Fruit fly (Drosophila melanogaster) whole organism, embryonic: ENCODE measurements around the gene Pak.

Source experiments
- BtbVII ChIP-seq: fragments of 200-800 bp; sonication (Bioruptor generic); optimal IDR thresholded peaks from 3 replicates; lab custom pipeline; 2017; ENCODE audit warnings: missing biosample characterization, mild to moderate bottlenecking, missing genetic modification characterization
- CG10462 ChIP-seq: fragments of 200-800 bp; sonication (Bioruptor generic); optimal IDR thresholded peaks from 2 replicates; lab custom pipeline; 2016; ENCODE audit warnings: missing biosample characterization, missing genetic modification characterization
- CG10565 ChIP-seq: fragments of 200-800 bp; sonication (Bioruptor generic); optimal IDR thresholded peaks from 3 replicates; lab custom pipeline; 2016; ENCODE audit warnings: missing biosample characterization, mild to moderate bottlenecking, missing genetic modification characterization
- CG11560 ChIP-seq: fragments of 200-800 bp; sonication (Bioruptor generic); IDR thresholded peaks from 3 replicates; pipeline ENCODE4 v1.3.6; 2022; ENCODE audit warnings: missing biosample characterization, missing genetic modification characterization
- CG13296 ChIP-seq: fragments of 200-800 bp; sonication (Bioruptor generic); optimal IDR thresholded peaks from 3 replicates; lab custom pipeline; 2018; ENCODE audit warnings: missing biosample characterization, mild to moderate bottlenecking, missing genetic modification characterization
- CG13624 ChIP-seq: fragments of 200-800 bp; sonication (Bioruptor generic); optimal IDR thresholded peaks from 2 replicates; lab custom pipeline; 2016; ENCODE audit warnings: missing biosample characterization, missing genetic modification characterization
- CG1529 ChIP-seq: fragments of 200-800 bp; sonication (Bioruptor generic); optimal IDR thresholded peaks from 3 replicates; lab custom pipeline; 2018; ENCODE audit warnings: missing biosample characterization, missing genetic modification characterization
- CG16779 ChIP-seq: fragments of 200-800 bp; sonication (Bioruptor generic); IDR thresholded peaks from 2 replicates; pipeline ENCODE4 v1.3.6; 2022; ENCODE audit warnings: missing biosample characterization, missing genetic modification characterization
- CG16813 ChIP-seq: fragments of 200-800 bp; sonication (Bioruptor generic); IDR thresholded peaks from 3 replicates; pipeline ENCODE4 v1.3.6; 2022; ENCODE audit warnings: missing biosample characterization, missing genetic modification characterization; ENCODE audit not compliant: partially characterized antibody
- CG1832 ChIP-seq: fragments of 200-800 bp; sonication (Bioruptor generic); optimal IDR thresholded peaks from 2 replicates; lab custom pipeline; 2017; ENCODE audit warnings: missing biosample characterization, mild to moderate bottlenecking, missing genetic modification characterization, inconsistent platforms
- CG2129 ChIP-seq: fragments of 200-800 bp; sonication (Bioruptor generic); IDR thresholded peaks from 2 replicates; pipeline ENCODE4 v1.3.6; 2022; ENCODE audit warnings: missing biosample characterization, missing genetic modification characterization; ENCODE audit not compliant: partially characterized antibody
- CG2678 ChIP-seq: fragments of 200-800 bp; sonication (Bioruptor generic); optimal IDR thresholded peaks from 3 replicates; lab custom pipeline; 2019; ENCODE audit warnings: missing biosample characterization, mild to moderate bottlenecking, missing genetic modification characterization, moderate library complexity
- CG2875 ChIP-seq: fragments of 200-800 bp; sonication (Bioruptor generic); optimal IDR thresholded peaks from 2 replicates; lab custom pipeline; 2017; ENCODE audit warnings: missing biosample characterization, mild to moderate bottlenecking, missing genetic modification characterization, missing genetic modification reagents
- CG2889 ChIP-seq: fragments of 200-800 bp; sonication (Bioruptor generic); IDR thresholded peaks from 3 replicates; pipeline ENCODE4 v1.3.6; 2022; ENCODE audit warnings: missing biosample characterization, missing genetic modification characterization
- CG31441 ChIP-seq: fragments of 200-800 bp; sonication (Bioruptor generic); IDR thresholded peaks from 2 replicates; pipeline ENCODE4 v1.3.6; 2022; ENCODE audit warnings: missing biosample characterization, missing genetic modification characterization
- CG3281 ChIP-seq: fragments of 200-800 bp; sonication (Bioruptor generic); optimal IDR thresholded peaks from 3 replicates; lab custom pipeline; 2017; ENCODE audit warnings: missing biosample characterization, mild to moderate bottlenecking, missing genetic modification characterization
- CG3995 ChIP-seq: fragments of 200-800 bp; sonication (Bioruptor generic); optimal IDR thresholded peaks from 3 replicates; lab custom pipeline; 2016; ENCODE audit warnings: missing biosample characterization, missing genetic modification characterization
- CG4424 ChIP-seq: fragments of 200-800 bp; sonication (Bioruptor generic); optimal IDR thresholded peaks from 3 replicates; lab custom pipeline; 2016; ENCODE audit warnings: missing biosample characterization, missing genetic modification characterization
- CG4617 ChIP-seq: fragments of 200-800 bp; sonication (Bioruptor generic); optimal IDR thresholded peaks from 3 replicates; lab custom pipeline; 2016; ENCODE audit warnings: missing biosample characterization, missing genetic modification characterization, borderline replicate concordance
- CG6765 ChIP-seq: fragments of 200-800 bp; sonication (Bioruptor generic); optimal IDR thresholded peaks from 3 replicates; lab custom pipeline; 2017; ENCODE audit warnings: missing biosample characterization, mild to moderate bottlenecking, missing genetic modification characterization
- CG8765 ChIP-seq: fragments of 200-800 bp; sonication (Bioruptor generic); IDR thresholded peaks from 2 replicates; pipeline ENCODE4 v1.3.6; 2022; ENCODE audit warnings: missing biosample characterization, missing genetic modification characterization
- CTCF ChIP-seq: fragments of 200-800 bp; sonication (Bioruptor generic); optimal IDR thresholded peaks from 2 replicates; lab custom pipeline; 2017; ENCODE audit warnings: missing biosample characterization, mild to moderate bottlenecking, missing genetic modification characterization, moderate library complexity
- CkIIα-i1 ChIP-seq: fragments of 200-800 bp; sonication (Bioruptor generic); IDR thresholded peaks from 2 replicates; pipeline ENCODE4 v1.3.6; 2022; ENCODE audit warnings: missing biosample characterization, missing genetic modification characterization
- Dad ChIP-seq: fragments of 200-800 bp; sonication (Bioruptor generic); optimal IDR thresholded peaks from 3 replicates; lab custom pipeline; 2016; ENCODE audit warnings: missing biosample characterization, missing genetic modification characterization
- Dref ChIP-seq: fragments of 200-800 bp; sonication (Bioruptor generic); IDR thresholded peaks from 2 replicates; pipeline ENCODE4 v1.3.6; 2022; ENCODE audit warnings: missing biosample characterization, missing genetic modification characterization
- Fer1 ChIP-seq: fragments of 200-800 bp; sonication (Bioruptor generic); optimal IDR thresholded peaks from 2 replicates; lab custom pipeline; 2017; ENCODE audit warnings: missing biosample characterization, mild to moderate bottlenecking, missing genetic modification characterization
- Mrtf ChIP-seq: fragments of 200-800 bp; sonication (Bioruptor generic); IDR thresholded peaks from 3 replicates; pipeline ENCODE4 v1.3.6; 2022; ENCODE audit warnings: missing biosample characterization, missing genetic modification characterization
- Ptx1 ChIP-seq: fragments of 200-800 bp; sonication (Bioruptor generic); IDR thresholded peaks from 2 replicates; pipeline ENCODE4 v1.3.6; 2022; ENCODE audit warnings: missing biosample characterization, missing genetic modification characterization
- Side ChIP-seq: fragments of 200-800 bp; sonication (Bioruptor generic); optimal IDR thresholded peaks from 2 replicates; lab custom pipeline; 2016; ENCODE audit warnings: missing biosample characterization, missing genetic modification characterization
- Sin3A ChIP-seq: fragments of >200 bp; optimal IDR thresholded peaks from 2 replicates; lab custom pipeline; 2018
- Sox102F ChIP-seq: fragments of 200-800 bp; sonication (Bioruptor generic); optimal IDR thresholded peaks from 2 replicates; lab custom pipeline; 2018; ENCODE audit warnings: missing biosample characterization, mild to moderate bottlenecking, missing genetic modification characterization, moderate library complexity
- Sry-δ ChIP-seq: fragments of 200-800 bp; sonication (Bioruptor generic); optimal IDR thresholded peaks from 2 replicates; lab custom pipeline; 2016; ENCODE audit warnings: missing biosample characterization, missing genetic modification characterization
- Tbp ChIP-seq: fragments of >200 bp; optimal IDR thresholded peaks from 2 replicates; lab custom pipeline; 2018; ENCODE audit warnings: missing biosample characterization, missing genetic modification characterization
- Xrp1 ChIP-seq: fragments of 200-800 bp; sonication (Bioruptor generic); IDR thresholded peaks from 2 replicates; pipeline ENCODE4 v1.3.6; 2022; ENCODE audit warnings: missing biosample characterization, missing genetic modification characterization
- ac ChIP-seq: fragments of 200-800 bp; sonication (Bioruptor generic); optimal IDR thresholded peaks from 3 replicates; lab custom pipeline; 2017; ENCODE audit warnings: missing biosample characterization, mild to moderate bottlenecking, missing genetic modification characterization
- caup ChIP-seq: fragments of 200-800 bp; sonication (Bioruptor generic); optimal IDR thresholded peaks from 3 replicates; lab custom pipeline; 2017; ENCODE audit warnings: missing biosample characterization, mild to moderate bottlenecking, missing genetic modification characterization, moderate library complexity; ENCODE audit not compliant: severe bottlenecking
- chn ChIP-seq: fragments of 200-800 bp; sonication (Bioruptor generic); optimal IDR thresholded peaks from 2 replicates; lab custom pipeline; 2016; ENCODE audit warnings: missing biosample characterization, missing genetic modification characterization
- corto ChIP-seq: fragments of 200-800 bp; sonication (Bioruptor generic); optimal IDR thresholded peaks from 2 replicates; lab custom pipeline; 2016; ENCODE audit warnings: missing biosample characterization, mild to moderate bottlenecking, missing genetic modification characterization, moderate library complexity
- dati ChIP-seq: fragments of 200-800 bp; sonication (Bioruptor generic); IDR thresholded peaks from 2 replicates; pipeline ENCODE4 v1.3.6; 2022; ENCODE audit warnings: missing biosample characterization, missing genetic modification characterization
- grau ChIP-seq: fragments of 200-800 bp; optimal IDR thresholded peaks from 3 replicates; lab custom pipeline; 2019; ENCODE audit warnings: missing biosample characterization, mild to moderate bottlenecking, missing genetic modification characterization, moderate library complexity
- gro ChIP-seq: fragments of 200-800 bp; sonication (Bioruptor generic); optimal IDR thresholded peaks from 2 replicates; lab custom pipeline; 2016; ENCODE audit warnings: missing biosample characterization, missing genetic modification characterization
- hkb ChIP-seq, 2 experiments: fragments of 200-800 bp in 1 of 2; fragments of >200 bp in 1 of 2; sonication (Bioruptor generic) in 1 of 2; IDR thresholded peaks in 1 of 2; optimal IDR thresholded peaks in 1 of 2; 2 replicates each; pipeline versions ENCODE4 v1.3.6 to Lab custom; 2017 to 2022; ENCODE audit warnings: missing biosample characterization in 1 of 2, missing genetic modification characterization in 1 of 2
- kni ChIP-seq: fragments of 200-800 bp; sonication (Bioruptor generic); optimal IDR thresholded peaks from 3 replicates; lab custom pipeline; 2017; ENCODE audit warnings: mild to moderate bottlenecking, missing biosample characterization, missing genetic modification reagents, missing genetic modification characterization
- maf-S ChIP-seq: fragments of 200-800 bp; sonication (Bioruptor generic); optimal IDR thresholded peaks from 2 replicates; lab custom pipeline; 2016; ENCODE audit warnings: missing biosample characterization, missing genetic modification characterization
- odd ChIP-seq: fragments of 200-800 bp; sonication (Bioruptor generic); optimal IDR thresholded peaks from 2 replicates; lab custom pipeline; 2017; ENCODE audit warnings: missing biosample characterization, mild to moderate bottlenecking, missing genetic modification characterization
- pfk ChIP-seq: fragments of 200-800 bp; sonication (Bioruptor generic); optimal IDR thresholded peaks from 2 replicates; lab custom pipeline; 2018; ENCODE audit warnings: missing biosample characterization, mild to moderate bottlenecking, missing genetic modification characterization, moderate library complexity
- rib ChIP-seq: fragments of 200-800 bp; sonication (Bioruptor generic); IDR thresholded peaks from 2 replicates; pipeline ENCODE4 v1.3.6; 2022; ENCODE audit warnings: missing biosample characterization, missing genetic modification characterization
- salm ChIP-seq: fragments of 200-800 bp; sonication (Bioruptor generic); optimal IDR thresholded peaks from 2 replicates; lab custom pipeline; 2018; ENCODE audit warnings: missing biosample characterization, mild to moderate bottlenecking, missing genetic modification characterization
- slp2 ChIP-seq: fragments of 200-800 bp; sonication (Bioruptor generic); optimal IDR thresholded peaks from 2 replicates; lab custom pipeline; 2016; ENCODE audit warnings: missing biosample characterization, missing genetic modification characterization
- usp ChIP-seq: fragments of >200 bp; optimal IDR thresholded peaks from 2 replicates; lab custom pipeline; 2017; ENCODE audit warnings: missing biosample characterization, missing genetic modification characterization

The Pak gene

dm6 chr3R:6410412-6411225, 59.9 kb downstream of the Pak start (continued):
- TF ChIP-seq rib (GFP tag; lab: Robert Waterston, UW) (no peak), CG6765 (GFP tag; lab: Kevin White, UChicago) (peak; percentile 71), CG3995 (GFP tag; lab: Kevin White, UChicago) (peak; percentile 67), CG4424 (GFP tag; lab: Kevin White, UChicago) (peak; percentile 89), CG1529 (peak; percentile 84), salm (tag; lab: Kevin White, UChicago) (peak; percentile 73), ac (GFP tag; lab: Kevin White, UChicago) (peak; percentile 3), CG4617 (GFP tag; lab: Kevin White, UChicago) (no peak), Sry-δ (GFP tag; lab: Kevin White, UChicago) (peak; percentile 30), CG10462 (GFP tag; lab: Kevin White, UChicago) (peak; percentile 52), maf-S (GFP tag; lab: Kevin White, UChicago) (peak; percentile 81), Ptx1 (GFP tag; lab: Robert Waterston, UW) (peak; percentile 71), CG2129 (GFP tag; lab: Robert Waterston, UW) (no peak), Side (GFP tag; lab: Kevin White, UChicago) (peak; percentile 74), CG2889 (0 out of 3 replicates have a peak, but pooled peaks have one; percentile 49), gro (peak; percentile 54), Tbp (GFP tag; lab: Kevin White, UChicago) (no peak), BtbVII (peak; percentile 91), CG11560 (tag; lab: Robert Waterston, UW) (peak; percentile 60; the same call in 1 of the 3 replicates), chn (GFP tag; lab: Kevin White, UChicago) (peak; percentile 88), dati (no peak), CG13296 (GFP tag; lab: Kevin White, UChicago) (peak; percentile 87), Mrtf (GFP tag; lab: Robert Waterston, UW) (peak; percentile 66; the same call in 1 of the 3 replicates), CG16779 (GFP tag; lab: Robert Waterston, UW) (no peak), Sox102F (GFP tag; lab: Kevin White, UChicago) (peak; percentile 88), corto (no peak), CG3281 (GFP tag; lab: Kevin White, UChicago) (peak; percentile 94), CG16813 (GFP tag; lab: Robert Waterston, UW) (no peak), CTCF (GFP tag; lab: Kevin White, UChicago) (peak; percentile 54), CG2875 (GFP tag; lab: Kevin White, UChicago) (peak; percentile 69), hkb (optimal IDR thresholded peaks at IDR 0.05; lab: Kevin White, UChicago) (no peak), hkb (GFP tag; IDR thresholded peaks at IDR 0.05; lab: Robert Waterston, UW) (peak; percentile 71), CG8765 (GFP tag; lab: Robert Waterston, UW) (peak; percentile 37; the same call in 1 of the 2 replicates), CG13624 (GFP tag; lab: Kevin White, UChicago) (peak; percentile 87), Xrp1 (GFP tag; lab: Robert Waterston, UW) (peak; percentile 67; the same call in 1 of the 2 replicates), odd (GFP tag; lab: Kevin White, UChicago) (peak; percentile 81), Dref (GFP tag; lab: Robert Waterston, UW) (no peak), CG2678 (peak; percentile 96), CkIIα-i1 (GFP tag; lab: Robert Waterston, UW) (0 out of 2 replicates have a peak, but pooled peaks have one; percentile 20), CG1832 (GFP tag; lab: Kevin White, UChicago) (no peak), Fer1 (GFP tag; lab: Kevin White, UChicago) (peak; percentile 89), caup (GFP tag; lab: Kevin White, UChicago) (peak; percentile 77), pfk (GFP tag; lab: Kevin White, UChicago) (peak; percentile 24), slp2 (GFP tag; lab: Kevin White, UChicago) (peak; percentile 53), CG10565 (GFP tag; lab: Kevin White, UChicago) (peak; percentile 10), Sin3A (lab: Kevin White, UChicago) (no peak), grau (tag; lab: Kevin White, UChicago) (peak; percentile 91), Dad (GFP tag; lab: Kevin White, UChicago) (peak; percentile 62), kni (GFP tag; lab: Kevin White, UChicago) (peak; percentile 80), usp (no peak), CG31441 (peak; percentile 92)
